Fruit fly (Drosophila melanogaster) whole organism, embryonic: ENCODE measurements around the gene CG14212.

Source experiments
- Ada2b ChIP-seq: fragments of 200-800 bp; sonication (Bioruptor generic); IDR thresholded peaks from 2 replicates; pipeline ENCODE4 v1.3.6; 2022; ENCODE audit warnings: missing biosample characterization, missing genetic modification characterization
- Aef1 ChIP-seq: fragments of 200-800 bp; sonication (Bioruptor generic); IDR thresholded peaks from 3 replicates; pipeline ENCODE4 v1.3.6; 2022; ENCODE audit warnings: missing biosample characterization, missing genetic modification characterization
- Awh ChIP-seq: fragments of 200-800 bp; sonication (Bioruptor generic); IDR thresholded peaks from 2 replicates; pipeline ENCODE4, ENCODE4 v1.3.6; 2022; ENCODE audit warnings: missing biosample characterization, missing genetic modification characterization
- CG10267 ChIP-seq: fragments of 200-800 bp; sonication (Bioruptor generic); optimal IDR thresholded peaks from 2 replicates; lab custom pipeline; 2018; ENCODE audit warnings: missing biosample characterization, mild to moderate bottlenecking, missing genetic modification characterization, moderate library complexity
- CG11560 ChIP-seq: fragments of 200-800 bp; sonication (Bioruptor generic); IDR thresholded peaks from 3 replicates; pipeline ENCODE4 v1.3.6; 2022; ENCODE audit warnings: missing biosample characterization, missing genetic modification characterization
- CG13296 ChIP-seq: fragments of 200-800 bp; sonication (Bioruptor generic); optimal IDR thresholded peaks from 3 replicates; lab custom pipeline; 2018; ENCODE audit warnings: missing biosample characterization, mild to moderate bottlenecking, missing genetic modification characterization
- CG14441 ChIP-seq: fragments of 200-800 bp; sonication (Bioruptor generic); IDR thresholded peaks from 2 replicates; pipeline ENCODE4 v1.3.6; 2022; ENCODE audit warnings: missing biosample characterization, missing genetic modification characterization
- CG15514 ChIP-seq: fragments of 200-800 bp; sonication (Bioruptor generic); optimal IDR thresholded peaks from 3 replicates; lab custom pipeline; 2017; ENCODE audit warnings: missing biosample characterization, missing genetic modification characterization, mild to moderate bottlenecking, moderate library complexity, missing genetic modification reagents
- CG18764 ChIP-seq: fragments of 200-800 bp; sonication (Bioruptor generic); optimal IDR thresholded peaks from 3 replicates; lab custom pipeline; 2016; ENCODE audit warnings: missing biosample characterization, missing genetic modification characterization
- CG2116 ChIP-seq: fragments of 200-800 bp; sonication (Bioruptor generic); optimal IDR thresholded peaks from 3 replicates; lab custom pipeline; 2018; ENCODE audit warnings: missing biosample characterization, mild to moderate bottlenecking, missing genetic modification characterization
- CG30431 ChIP-seq: fragments of 200-800 bp; sonication (Bioruptor generic); optimal IDR thresholded peaks from 2 replicates; lab custom pipeline; 2017; ENCODE audit warnings: missing biosample characterization, missing genetic modification characterization
- CG32532 ChIP-seq: fragments of 200-800 bp; sonication (Bioruptor generic); IDR thresholded peaks from 2 replicates; pipeline ENCODE4 v1.3.6; 2022; ENCODE audit warnings: missing biosample characterization, missing genetic modification characterization
- CG32767 ChIP-seq: fragments of 200-800 bp; sonication (Bioruptor generic); IDR thresholded peaks from 2 replicates; pipeline ENCODE4 v1.3.6; 2022; ENCODE audit warnings: missing biosample characterization, missing genetic modification characterization
- CG5180 ChIP-seq: fragments of 200-800 bp; sonication (Bioruptor generic); optimal IDR thresholded peaks from 3 replicates; lab custom pipeline; 2017; ENCODE audit warnings: missing biosample characterization, missing genetic modification characterization, mild to moderate bottlenecking, moderate library complexity, missing genetic modification reagents
- CG6175 ChIP-seq: fragments of 200-800 bp; sonication (Bioruptor generic); IDR thresholded peaks from 3 replicates; pipeline ENCODE4 v1.3.6; 2022; ENCODE audit warnings: missing biosample characterization, missing genetic modification characterization
- CG6683 ChIP-seq: fragments of 200-800 bp; sonication (Bioruptor generic); optimal IDR thresholded peaks from 2 replicates; lab custom pipeline; 2017; ENCODE audit warnings: missing biosample characterization, mild to moderate bottlenecking, missing genetic modification characterization, missing genetic modification reagents
- CG6854 ChIP-seq: fragments of 200-800 bp; sonication (Bioruptor generic); optimal IDR thresholded peaks from 3 replicates; lab custom pipeline; 2017; ENCODE audit warnings: missing biosample characterization, mild to moderate bottlenecking, missing genetic modification characterization
- CG7963 ChIP-seq: fragments of 200-800 bp; sonication (Bioruptor generic); IDR thresholded peaks from 3 replicates; pipeline ENCODE4 v1.3.6; 2022; ENCODE audit warnings: missing biosample characterization, missing genetic modification characterization; ENCODE audit not compliant: partially characterized antibody
- CG8388 ChIP-seq: fragments of 200-800 bp; sonication (Bioruptor generic); optimal IDR thresholded peaks from 2 replicates; lab custom pipeline; 2019; ENCODE audit warnings: missing biosample characterization, mild to moderate bottlenecking, missing genetic modification characterization, moderate library complexity
- Doc2 ChIP-seq: fragments of 200-800 bp; sonication (Bioruptor generic); IDR thresholded peaks from 2 replicates; pipeline ENCODE4 v1.3.6; 2022; ENCODE audit warnings: missing biosample characterization, missing genetic modification characterization
- Hr78 ChIP-seq, 2 experiments: fragments of 200-800 bp in 1 of 2; fragments of >200 bp in 1 of 2; sonication (Bioruptor generic) in 1 of 2; optimal IDR thresholded peaks; 2 replicates each; lab custom pipeline; 2017 to 2019; ENCODE audit warnings: missing biosample characterization in 2 of 2, missing genetic modification characterization in 2 of 2, mild to moderate bottlenecking in 1 of 2, moderate library complexity in 1 of 2
- MESR4 ChIP-seq: fragments of 200-800 bp; sonication (Bioruptor generic); optimal IDR thresholded peaks from 2 replicates; lab custom pipeline; 2018; ENCODE audit warnings: missing biosample characterization, mild to moderate bottlenecking, missing genetic modification characterization, moderate library complexity
- Mad ChIP-seq: fragments of 200-800 bp; sonication (Bioruptor generic); optimal IDR thresholded peaks from 2 replicates; lab custom pipeline; 2016; ENCODE audit warnings: missing biosample characterization, missing genetic modification characterization
- Med ChIP-seq: fragments of 200-800 bp; sonication (Bioruptor generic); peaks from one replicate; lab custom pipeline; 2016; ENCODE audit warnings: missing biosample characterization, missing genetic modification characterization, mild to moderate bottlenecking, inconsistent platforms, moderate library complexity
- Mes4 ChIP-seq: fragments of 200-800 bp; sonication (Bioruptor generic); optimal IDR thresholded peaks from 2 replicates; lab custom pipeline; 2016; ENCODE audit warnings: missing biosample characterization, missing genetic modification characterization
- Neu2 ChIP-seq: fragments of 200-800 bp; sonication (Bioruptor generic); optimal IDR thresholded peaks from 3 replicates; lab custom pipeline; 2016; ENCODE audit warnings: missing biosample characterization, missing genetic modification characterization, borderline replicate concordance
- Sox100B ChIP-seq: fragments of 200-800 bp; sonication (Bioruptor generic); optimal IDR thresholded peaks from 3 replicates; lab custom pipeline; 2018; ENCODE audit warnings: missing biosample characterization, mild to moderate bottlenecking, missing genetic modification characterization
- Trl ChIP-seq, 3 experiments: fragments of >200 bp in 2 of 3; fragments of 200-800 bp in 1 of 3; sonication (Bioruptor generic) in 1 of 3; optimal IDR thresholded peaks; 2 replicates in 1 of 3; 3 replicates in 2 of 3; lab custom pipeline; 2016 to 2017; ENCODE audit warnings: missing biosample characterization in 1 of 3, missing genetic modification characterization in 1 of 3
- caup ChIP-seq: fragments of 200-800 bp; sonication (Bioruptor generic); optimal IDR thresholded peaks from 3 replicates; lab custom pipeline; 2017; ENCODE audit warnings: missing biosample characterization, mild to moderate bottlenecking, missing genetic modification characterization, moderate library complexity; ENCODE audit not compliant: severe bottlenecking
- ci ChIP-seq: fragments of 200-800 bp; sonication (Bioruptor generic); IDR thresholded peaks from 3 replicates; pipeline ENCODE4 v1.3.6; 2022; ENCODE audit warnings: missing biosample characterization, missing genetic modification characterization
- dm ChIP-seq: fragments of 200-800 bp; sonication (Bioruptor generic); optimal IDR thresholded peaks from 3 replicates; lab custom pipeline; 2016; ENCODE audit warnings: missing biosample characterization, missing genetic modification characterization
- gt ChIP-seq: fragments of 200-800 bp; sonication (Bioruptor generic); IDR thresholded peaks from 2 replicates; pipeline ENCODE4 v1.3.6; 2022; ENCODE audit warnings: missing biosample characterization, missing genetic modification characterization
- luna ChIP-seq: fragments of 200-800 bp; sonication (Bioruptor generic); optimal IDR thresholded peaks from 2 replicates; lab custom pipeline; 2016; ENCODE audit warnings: missing biosample characterization, missing genetic modification characterization
- nmo ChIP-seq: fragments of 200-800 bp; sonication (Bioruptor generic); optimal IDR thresholded peaks from 2 replicates; lab custom pipeline; 2018; ENCODE audit warnings: missing biosample characterization, mild to moderate bottlenecking, missing genetic modification characterization, moderate library complexity
- phol ChIP-seq: fragments of 200-800 bp; sonication (Bioruptor generic); optimal IDR thresholded peaks from 3 replicates; lab custom pipeline; 2018; ENCODE audit warnings: missing biosample characterization, mild to moderate bottlenecking, missing genetic modification characterization, moderate library complexity
- pros ChIP-seq: fragments of 200-800 bp; sonication (Bioruptor generic); optimal IDR thresholded peaks from 3 replicates; lab custom pipeline; 2019; ENCODE audit warnings: missing biosample characterization, mild to moderate bottlenecking, missing genetic modification characterization, moderate library complexity
- pzg ChIP-seq: fragments of 200-800 bp; sonication (Bioruptor generic); optimal IDR thresholded peaks from 3 replicates; lab custom pipeline; 2018; ENCODE audit warnings: missing biosample characterization, mild to moderate bottlenecking, missing genetic modification characterization, moderate library complexity
- row ChIP-seq: fragments of 200-800 bp; sonication (Bioruptor generic); IDR thresholded peaks from 3 replicates; pipeline ENCODE4 v1.3.6; 2022; ENCODE audit warnings: missing biosample characterization, missing genetic modification characterization
- sc ChIP-seq, 3 experiments: fragments of >200 bp in 2 of 3; fragments of 200-800 bp in 1 of 3; sonication (Bioruptor generic) in 1 of 3; optimal IDR thresholded peaks; 2 replicates in 2 of 3; 3 replicates in 1 of 3; lab custom pipeline; 2017; ENCODE audit warnings: mild to moderate bottlenecking in 1 of 3, missing biosample characterization in 1 of 3, missing genetic modification characterization in 1 of 3, missing genetic modification reagents in 1 of 3
- schlank ChIP-seq: fragments of 200-800 bp; sonication (Bioruptor generic); optimal IDR thresholded peaks from 2 replicates; lab custom pipeline; 2018; ENCODE audit warnings: missing biosample characterization, mild to moderate bottlenecking, missing genetic modification characterization
- slou ChIP-seq: fragments of 200-800 bp; sonication (Bioruptor generic); optimal IDR thresholded peaks from 3 replicates; lab custom pipeline; 2016; ENCODE audit warnings: missing biosample characterization, missing genetic modification characterization
- toy ChIP-seq: fragments of 200-800 bp; sonication (Bioruptor generic); IDR thresholded peaks from 2 replicates; pipeline ENCODE4 v1.3.6; 2022; ENCODE audit warnings: missing biosample characterization, missing genetic modification characterization
- unc-4 ChIP-seq: fragments of 200-800 bp; sonication (Bioruptor generic); IDR thresholded peaks from 2 replicates; pipeline ENCODE4 v1.3.6; 2022; ENCODE audit warnings: missing biosample characterization, missing genetic modification characterization; ENCODE audit not compliant: partially characterized antibody
- vfl ChIP-seq: fragments of 200-800 bp; sonication (Bioruptor generic); optimal IDR thresholded peaks from 2 replicates; lab custom pipeline; 2016; ENCODE audit warnings: missing biosample characterization, missing genetic modification characterization
- vvl ChIP-seq: fragments of 200-800 bp; sonication (Bioruptor generic); IDR thresholded peaks from 2 replicates; pipeline ENCODE4 v1.3.6; 2022; ENCODE audit warnings: missing biosample characterization, missing genetic modification characterization
- zen ChIP-seq: fragments of 200-800 bp; sonication (Bioruptor generic); optimal IDR thresholded peaks from 3 replicates; lab custom pipeline; 2018; ENCODE audit warnings: missing biosample characterization, mild to moderate bottlenecking, missing genetic modification characterization, moderate library complexity

Gene CG14212

dm6 chrX:19606558-19606957, 18.9 kb upstream of the CG14212 start (continued):
- TF ChIP-seq CG32532 (GFP tag; lab: Robert Waterston, UW): no peak
- TF ChIP-seq unc-4 (GFP tag; lab: Robert Waterston, UW): no peak
- peak; percentile 41 for TF ChIP-seq Med
- TF ChIP-seq CG10267: no peak
- no peak for TF ChIP-seq phol (tag; lab: Kevin White, UChicago)
- 0 out of 2 replicates have a peak, but pooled peaks have one; percentile 18 for TF ChIP-seq CG14441 (GFP tag; lab: Robert Waterston, UW)
- no peak for TF ChIP-seq vfl (GFP tag; lab: Kevin White, UChicago)
- no peak for TF ChIP-seq CG6854
- TF ChIP-seq zen (tag; lab: Kevin White, UChicago): no peak
- no peak for TF ChIP-seq schlank (tag; lab: Kevin White, UChicago)
- TF ChIP-seq sc (optimal IDR thresholded peaks at IDR 0.05; lab: Kevin White, UChicago): no peak
- TF ChIP-seq sc (GFP tag; optimal IDR thresholded peaks at IDR 0.05; lab: Kevin White, UChicago): no peak
- no peak for TF ChIP-seq Aef1 (GFP tag; lab: Robert Waterston, UW)
- TF ChIP-seq gt (GFP tag; lab: Robert Waterston, UW): no peak
- TF ChIP-seq vvl (GFP tag; lab: Robert Waterston, UW): peak; percentile 0; the same call in 1 of the 2 replicates
- TF ChIP-seq Doc2 (GFP tag; lab: Robert Waterston, UW): no peak
- no peak for TF ChIP-seq Ada2b (GFP tag; lab: Robert Waterston, UW)
- TF ChIP-seq Mad (GFP tag; lab: Kevin White, UChicago): no peak
- no peak for TF ChIP-seq CG7963
- TF ChIP-seq CG18764 (GFP tag; lab: Kevin White, UChicago): no peak
- TF ChIP-seq CG32767 (GFP tag; lab: Robert Waterston, UW): no peak
- TF ChIP-seq, all 482 proteins: peak for 8

- TF ChIP-seq Hr78 (GFP tag; optimal IDR thresholded peaks at IDR 0.05; lab: Kevin White, UChicago) (peak in 1 of 2 experiments; percentile 93), CG5180 (no peak), Med (peak; percentile 42), slou (GFP tag; lab: Kevin White, UChicago) (no peak), CG15514 (GFP tag; lab: Kevin White, UChicago) (peak; percentile 8), ci (0 out of 3 replicates have a peak, but pooled peaks have one; percentile 18), CG8388 (GFP tag; lab: Kevin White, UChicago) (peak; percentile 70), row (GFP tag; lab: Robert Waterston, UW) (0 out of 3 replicates have a peak, but pooled peaks have one; percentile 17)
- TF ChIP-seq, all 482 proteins: peak for 6
Observed at dm6 chrX:19606971-19607370, 18.5 kb upstream of the CG14212 start.

DNA sequence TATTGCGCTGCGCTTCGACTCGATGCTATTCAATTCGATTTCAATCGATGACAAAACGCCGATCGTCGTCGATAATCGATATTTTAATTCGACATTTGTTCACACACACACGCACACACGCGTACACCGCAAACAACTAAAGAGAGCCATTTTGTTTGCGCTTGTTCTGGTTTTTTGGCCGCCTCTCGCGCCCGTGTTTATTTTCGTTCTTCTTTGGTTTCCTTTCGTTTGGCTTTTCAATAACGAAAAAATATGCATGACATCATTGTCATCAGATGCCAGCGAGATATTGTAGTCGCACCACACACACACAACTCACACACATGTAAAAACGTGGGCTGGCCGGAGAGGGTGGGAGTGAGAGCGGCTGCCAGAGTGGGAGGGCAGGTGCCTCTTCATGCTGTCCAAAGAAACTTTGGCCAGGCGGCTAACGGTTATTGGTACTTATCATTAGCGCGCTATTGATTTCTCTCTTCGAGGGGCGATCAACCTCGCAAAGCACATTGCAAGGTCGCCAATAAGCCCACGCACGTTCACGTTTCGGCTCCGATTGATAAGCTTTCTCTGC, 17.4 kb upstream of the CG14212 start:
- TF ChIP-seq caup (GFP tag; lab: Kevin White, UChicago): no peak
- TF ChIP-seq Aef1 (GFP tag; lab: Robert Waterston, UW): no peak
- TF ChIP-seq Awh (GFP tag; lab: Robert Waterston, UW): peak; percentile 72
- no peak for TF ChIP-seq nmo
- no peak for TF ChIP-seq CG30431 (GFP tag; lab: Kevin White, UChicago)
- peak; percentile 16 for TF ChIP-seq CG6854
- TF ChIP-seq Neu2: no peak
- TF ChIP-seq Sox100B (GFP tag; lab: Kevin White, UChicago): no peak
- peak; percentile 35 for TF ChIP-seq CG13296 (GFP tag; lab: Kevin White, UChicago)
- peak; percentile 26 for TF ChIP-seq pros (GFP tag; lab: Kevin White, UChicago)
- TF ChIP-seq pzg (GFP tag; lab: Kevin White, UChicago): no peak
- no peak for TF ChIP-seq CG6683
- TF ChIP-seq CG2116 (GFP tag; lab: Kevin White, UChicago): peak; percentile 38
- TF ChIP-seq MESR4 (GFP tag; lab: Kevin White, UChicago): no peak
- no peak for TF ChIP-seq CG11560 (tag; lab: Robert Waterston, UW)
- no peak for TF ChIP-seq CG6175 (GFP tag; lab: Robert Waterston, UW)
- TF ChIP-seq toy (GFP tag; lab: Robert Waterston, UW): no peak
- TF ChIP-seq Trl (optimal IDR thresholded peaks at IDR 0.05; lab: Kevin White, UChicago): peak; percentile 21 to 65
- TF ChIP-seq Trl (GFP tag; optimal IDR thresholded peaks at IDR 0.05; lab: Kevin White, UChicago): no peak
- no peak for TF ChIP-seq luna (GFP tag; lab: Kevin White, UChicago)
- no peak for TF ChIP-seq Mes4 (GFP tag; lab: Kevin White, UChicago)
- peak; percentile 38 for TF ChIP-seq dm (GFP tag; lab: Kevin White, UChicago)
